Worm (Caenorhabditis elegans): ENCODE measurements around the gene T20B12.7.

DNA sequence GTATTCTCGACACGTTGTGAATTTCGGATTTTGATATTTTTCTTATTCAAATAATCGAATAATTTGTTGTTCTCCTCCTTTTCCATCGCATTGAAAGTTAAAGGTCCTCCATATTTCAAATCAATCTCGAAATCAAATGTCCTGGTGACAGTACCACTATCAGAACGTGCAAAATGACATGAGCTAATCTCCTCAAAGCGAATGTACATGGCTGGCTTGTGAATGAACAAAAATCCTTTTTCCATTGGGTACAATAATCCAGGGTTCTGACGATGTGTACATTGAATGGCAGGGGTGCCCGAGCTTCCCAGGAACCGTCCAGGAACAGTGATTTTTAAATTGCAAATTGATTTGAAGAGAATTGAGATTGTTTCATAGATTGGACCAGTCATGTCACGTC, 1.3 kb upstream of the T20B12.7 start:
- TF ChIP-seq ama-1 (optimal IDR thresholded peaks at IDR 0.05) = no peak
- no peak for TF ChIP-seq hnd-1 (tag; optimal IDR thresholded peaks at IDR 0.05)
- no peak for TF ChIP-seq pes-1 (GFP tag; IDR thresholded peaks at IDR 0.05)
